Worm (Caenorhabditis elegans): ENCODE results near the gene ZK757.1.

Gene ZK757.1

DNA sequence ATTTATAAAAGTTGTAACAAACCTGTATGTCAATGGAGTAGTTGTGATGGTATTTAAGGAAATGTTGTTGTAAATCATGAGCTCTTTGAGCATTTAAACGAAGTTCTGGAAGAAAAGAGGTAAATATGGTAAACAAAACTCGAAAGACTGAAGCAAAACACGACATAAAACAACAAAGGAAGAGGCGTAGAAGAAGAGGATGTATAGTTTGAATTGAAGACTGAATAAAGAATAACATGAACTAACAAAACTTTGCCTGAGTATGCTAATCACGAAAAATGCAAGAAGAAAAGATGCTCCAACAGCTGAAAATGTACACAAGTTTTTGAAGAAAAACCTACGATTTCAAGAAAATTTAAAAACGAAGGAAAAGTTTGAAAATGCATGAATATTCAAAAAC lies at the start of gene ZK757.1:
Gene ZK757.1, minus strand, starts transcription at position 101 of the 400 bp plus-strand sequence.
- no peak for TF ChIP-seq aly-2 (tag; optimal IDR thresholded peaks at IDR 0.05)
- no peak for TF ChIP-seq zag-1 (tag; optimal IDR thresholded peaks at IDR 0.05)
- no peak for TF ChIP-seq pqm-1 (tag; optimal IDR thresholded peaks at IDR 0.05)
- no peak for TF ChIP-seq isw-1 (GFP tag; IDR thresholded peaks at IDR 0.05)
- no peak for TF ChIP-seq ceh-63 (GFP tag; optimal IDR thresholded peaks at IDR 0.05)
- TF ChIP-seq ceh-88 (GFP tag; IDR thresholded peaks at IDR 0.05), result no peak
- no peak for TF ChIP-seq vab-15 (tag; optimal IDR thresholded peaks at IDR 0.05)
- no peak for TF ChIP-seq nhr-90 (tag; optimal IDR thresholded peaks at IDR 0.05; ENCODE audit: poor library complexity)
- TF ChIP-seq lin-39 (tag; optimal IDR thresholded peaks at IDR 0.05), result no peak
- no peak for TF ChIP-seq nhr-28 (tag; optimal IDR thresholded peaks at IDR 0.05)
- TF ChIP-seq nhr-47 (tag; optimal IDR thresholded peaks at IDR 0.05), result no peak
- TF ChIP-seq hlh-4 (tag; optimal IDR thresholded peaks at IDR 0.05), result no peak
- no peak for TF ChIP-seq nhr-11 (tag; optimal IDR thresholded peaks at IDR 0.05)

DNA sequence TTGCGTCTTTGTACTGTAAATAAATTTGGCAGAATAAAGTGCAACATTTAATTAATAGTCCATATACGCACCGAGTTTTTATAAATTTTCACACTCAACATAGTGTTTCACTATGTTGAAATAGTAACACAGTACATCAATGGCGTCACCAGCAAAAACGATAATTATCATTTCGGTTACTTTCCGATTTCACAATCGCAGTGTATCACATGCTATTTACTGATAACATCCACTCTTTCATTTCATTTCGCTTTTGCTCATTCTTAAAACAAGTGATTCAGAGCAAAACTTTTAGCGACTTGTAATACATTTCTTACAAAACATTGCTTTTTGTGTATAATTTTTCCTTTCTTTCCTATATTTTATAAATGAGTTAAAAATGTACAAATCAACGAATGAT lies 42.8 kb upstream of the ZK757.1 start, which contains the start of gene cbp-3:
Gene cbp-3, plus strand, starts transcription at position 272 of the 400 bp plus-strand sequence.
- peak; percentile 75 for TF ChIP-seq pqm-1 (tag; optimal IDR thresholded peaks at IDR 0.05)
- TF ChIP-seq lin-35 (GFP tag; optimal IDR thresholded peaks at IDR 0.05), result peak in 1 of 2 experiments; percentile 41
- TF ChIP-seq mab-9 (GFP tag; IDR thresholded peaks at IDR 0.05), result no peak
- TF ChIP-seq lin-14 (GFP tag; optimal IDR thresholded peaks at IDR 0.05), result no peak
- peak; percentile 28 for TF ChIP-seq elt-2 (tag; optimal IDR thresholded peaks at IDR 0.05)

DNA sequence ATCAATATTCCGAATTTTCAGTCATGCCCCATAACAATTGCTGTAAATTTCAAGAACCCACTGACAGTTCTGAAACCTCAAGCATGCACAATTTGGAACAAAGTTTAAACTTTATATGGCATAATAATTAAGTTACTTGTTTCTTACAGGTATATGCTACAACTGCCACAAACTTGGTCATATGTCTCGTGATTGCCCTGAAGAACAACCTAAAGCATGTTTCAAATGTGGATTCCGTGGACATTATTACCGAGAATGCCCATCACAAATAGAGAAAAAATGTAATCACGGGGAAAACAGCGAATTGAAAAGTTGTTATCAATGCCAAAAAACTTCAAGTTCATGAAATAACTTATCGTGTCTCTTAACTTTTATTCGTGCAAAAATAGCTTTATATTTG lies 42.1 kb upstream of the ZK757.1 start:
- TF ChIP-seq unc-130 (tag; optimal IDR thresholded peaks at IDR 0.05) (peak; percentile 11), lin-15B (tag; optimal IDR thresholded peaks at IDR 0.05) (no peak), efl-1 (optimal IDR thresholded peaks at IDR 0.05) (no peak), efl-1 (GFP tag; optimal IDR thresholded peaks at IDR 0.05 in 1 of 2) (peak in 1 of 2 experiments; percentile 44), elt-3 (tag; optimal IDR thresholded peaks at IDR 0.05) (peak in 1 of 6 experiments; percentile 25), blmp-1 (tag; optimal IDR thresholded peaks at IDR 0.05) (peak; percentile 16), elt-2 (tag; optimal IDR thresholded peaks at IDR 0.05) (peak; percentile 22), mdl-1 (tag; optimal IDR thresholded peaks at IDR 0.05) (no peak), lin-35 (GFP tag; optimal IDR thresholded peaks at IDR 0.05) (peak in 1 of 2 experiments; percentile 54)

DNA sequence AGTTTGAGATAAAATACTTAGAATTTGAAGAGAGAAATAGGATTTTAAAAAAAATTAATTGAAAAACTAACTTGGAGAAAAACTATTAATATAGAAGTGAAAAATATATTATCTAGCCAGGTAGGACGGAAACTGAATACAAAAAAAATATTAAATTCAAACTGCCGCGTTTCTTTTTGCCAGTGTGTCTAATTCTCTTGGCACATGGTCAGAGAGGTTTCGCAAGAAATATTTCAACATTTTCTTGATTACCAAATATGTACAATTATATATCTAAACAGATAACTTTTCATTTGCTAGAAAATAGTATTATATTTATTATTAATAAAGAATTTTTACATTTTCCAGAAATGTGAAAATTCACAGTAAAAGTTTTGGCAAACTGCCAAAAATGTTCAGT lies 41.6 kb upstream of the ZK757.1 start:
- TF ChIP-seq ceh-82 (tag; optimal IDR thresholded peaks at IDR 0.05), result peak in 1 of 3 experiments; percentile 3
- peak; percentile 43 to 76 for TF ChIP-seq lin-35 (GFP tag; optimal IDR thresholded peaks at IDR 0.05)
- peak in 1 of 2 experiments; percentile 42 for TF ChIP-seq efl-1 (optimal IDR thresholded peaks at IDR 0.05)
- peak; percentile 68 to 96 for TF ChIP-seq efl-1 (GFP tag; optimal IDR thresholded peaks at IDR 0.05 in 1 of 2)
- TF ChIP-seq F16B12.6 (tag; optimal IDR thresholded peaks at IDR 0.05), result no peak
- TF ChIP-seq hlh-4 (tag; optimal IDR thresholded peaks at IDR 0.05), result no peak
- no peak for TF ChIP-seq egl-13 (tag; optimal IDR thresholded peaks at IDR 0.05)
- no peak for TF ChIP-seq egl-27 (tag; optimal IDR thresholded peaks at IDR 0.05)
- no peak for TF ChIP-seq ceh-63 (GFP tag; optimal IDR thresholded peaks at IDR 0.05)
- TF ChIP-seq fos-1 (tag; optimal IDR thresholded peaks at IDR 0.05), result no peak
- no peak for TF ChIP-seq tlp-1 (tag; optimal IDR thresholded peaks at IDR 0.05)
- TF ChIP-seq skn-1 (tag; optimal IDR thresholded peaks at IDR 0.05), result peak; percentile 77
- TF ChIP-seq pqm-1 (tag; optimal IDR thresholded peaks at IDR 0.05), result no peak
- peak; percentile 49 to 69 (median 64) for TF ChIP-seq dpl-1 (GFP tag; optimal IDR thresholded peaks at IDR 0.05)

DNA sequence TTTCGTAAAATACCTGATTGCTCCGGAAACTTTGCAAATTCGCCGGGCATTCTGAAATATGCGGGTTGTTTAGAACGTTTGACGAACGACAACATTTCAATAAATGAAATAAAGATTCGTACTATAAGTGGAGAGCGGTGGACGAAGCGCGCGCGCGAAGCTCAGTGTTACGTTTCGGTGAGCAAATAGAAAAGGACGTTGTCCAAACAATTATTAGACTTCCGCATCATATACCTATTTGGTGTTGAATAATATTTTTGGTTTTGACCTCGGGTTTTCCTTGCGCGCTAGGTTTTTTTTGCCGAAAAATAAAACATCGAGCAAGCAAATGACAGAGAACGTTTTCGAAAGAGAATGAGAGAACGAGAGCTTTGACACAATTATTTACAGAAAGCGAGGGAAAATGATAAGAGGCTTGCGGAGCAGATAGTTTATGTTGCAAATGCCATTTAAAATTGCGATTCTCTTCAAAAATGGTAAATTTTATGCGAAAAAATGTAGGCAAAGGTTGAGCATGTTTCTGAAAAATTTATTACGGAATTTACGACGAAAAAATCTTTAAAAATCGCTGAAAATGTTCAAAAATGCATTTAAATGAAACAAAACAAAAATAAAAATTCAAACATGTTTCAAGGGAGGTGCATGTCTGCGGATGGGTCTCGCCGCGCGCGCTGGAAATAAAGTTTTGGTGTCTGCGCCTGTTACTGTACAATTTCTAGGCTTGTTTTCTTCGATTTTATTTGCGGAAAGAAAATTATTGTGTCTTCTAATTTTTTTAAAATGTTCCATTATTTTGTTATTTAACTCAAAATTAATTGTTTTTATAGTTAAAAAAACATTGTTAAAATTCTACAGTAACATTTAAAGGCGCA lies 39.9 kb upstream of the ZK757.1 start, which contains the start of the genes cyld-1 and F40F12.9:
Gene cyld-1, minus strand, starts transcription at position 51 of the 872 bp plus-strand sequence.
Gene F40F12.9, plus strand, starts transcription at position 721 of the 872 bp plus-strand sequence.
- TF ChIP-seq tbx-2 (tag; optimal IDR thresholded peaks at IDR 0.05) (no peak), lin-14 (GFP tag; optimal IDR thresholded peaks at IDR 0.05) (peak; percentile 28), lin-35 (GFP tag; optimal IDR thresholded peaks at IDR 0.05) (peak in 1 of 2 experiments; percentile 20)
